Worm (Caenorhabditis elegans) whole organism, L2 larva: ENCODE measurements around the gene rmd-1.

Experiments used
- C34F6.9 ChIP-seq: fragments of 150-350 bp; optimal IDR thresholded peaks from 2 replicates; lab custom pipeline; 2014; ENCODE audit warnings: missing biosample characterization, missing genetic modification characterization
- Y55F3AM.14 ChIP-seq: fragments of 200-800 bp; sonication (Bioruptor generic); optimal IDR thresholded peaks from 2 replicates; lab custom pipeline; 2018; ENCODE audit warnings: mild to moderate bottlenecking, missing genetic modification characterization, missing compliant biosample characterization
- ZK546.5 ChIP-seq: sonication (generic microtip); optimal IDR thresholded peaks from 2 replicates; lab custom pipeline; 2017; ENCODE audit warnings: missing biosample characterization, missing genetic modification characterization
- alr-1 ChIP-seq: fragments of 150-350 bp; optimal IDR thresholded peaks from 2 replicates; lab custom pipeline; 2014; ENCODE audit warnings: missing biosample characterization, missing genetic modification characterization
- aly-2 ChIP-seq: fragments of 150-350 bp; optimal IDR thresholded peaks from 2 replicates; lab custom pipeline; 2014; ENCODE audit warnings: missing biosample characterization, missing genetic modification characterization
- ama-1 ChIP-seq: fragments of 150-350 bp; optimal IDR thresholded peaks from 2 replicates; lab custom pipeline; 2018; ENCODE audit warnings: inconsistent platforms
- blmp-1 ChIP-seq: sonication (generic microtip); optimal IDR thresholded peaks from 2 replicates; lab custom pipeline; 2017; ENCODE audit warnings: missing genetic modification characterization, mild to moderate bottlenecking, missing compliant biosample characterization, antibody characterized with exemption, moderate library complexity; ENCODE audit not compliant: insufficient read depth
- ceh-16 ChIP-seq: fragments of 150-350 bp; optimal IDR thresholded peaks from 2 replicates; lab custom pipeline; 2014; ENCODE audit warnings: missing biosample characterization, missing genetic modification characterization
- crh-2 ChIP-seq: sonication (generic microtip); optimal IDR thresholded peaks from 2 replicates; lab custom pipeline; 2017; ENCODE audit warnings: missing biosample characterization, missing genetic modification characterization
- dmd-4 ChIP-seq: sonication (generic microtip); optimal IDR thresholded peaks from 2 replicates; lab custom pipeline; 2017; ENCODE audit warnings: missing biosample characterization, missing genetic modification characterization
- elt-3 ChIP-seq: sonication (generic microtip); optimal IDR thresholded peaks from 2 replicates; lab custom pipeline; 2017; ENCODE audit warnings: missing biosample characterization, missing genetic modification characterization
- fos-1 ChIP-seq: fragments of 150-350 bp; optimal IDR thresholded peaks from 2 replicates; lab custom pipeline; 2014; ENCODE audit warnings: missing biosample characterization, missing genetic modification characterization
- gmeb-1 ChIP-seq: fragments of 150-350 bp; optimal IDR thresholded peaks from 2 replicates; lab custom pipeline; 2014; ENCODE audit warnings: missing biosample characterization, missing genetic modification characterization
- lin-11 ChIP-seq: fragments of 150-350 bp; sonication (generic microtip); optimal IDR thresholded peaks from 2 replicates; lab custom pipeline; 2014; ENCODE audit warnings: missing biosample characterization, missing genetic modification characterization, inconsistent platforms, mixed read lengths
- lin-13 ChIP-seq: fragments of 150-350 bp; optimal IDR thresholded peaks from 2 replicates; lab custom pipeline; 2014; ENCODE audit warnings: missing biosample characterization, missing genetic modification reagents, missing genetic modification characterization
- lsy-2 ChIP-seq, 2 experiments: fragments of 150-350 bp in 1 of 2; sonication (generic microtip) in 1 of 2; optimal IDR thresholded peaks; 2 replicates each; lab custom pipeline; 2014 to 2017; ENCODE audit warnings: missing biosample characterization in 2 of 2, missing genetic modification characterization in 2 of 2
- mab-5 ChIP-seq: fragments of 150-350 bp; optimal IDR thresholded peaks from 2 replicates; lab custom pipeline; 2014; ENCODE audit warnings: missing biosample characterization, missing genetic modification characterization
- mbf-1 ChIP-seq: sonication (generic microtip); optimal IDR thresholded peaks from 2 replicates; lab custom pipeline; 2017; ENCODE audit warnings: missing biosample characterization, missing genetic modification characterization
- mdl-1 ChIP-seq, 2 experiments: fragments of 150-350 bp in 1 of 2; sonication (generic microtip) in 1 of 2; optimal IDR thresholded peaks; 2 replicates each; lab custom pipeline; 2017; ENCODE audit warnings: missing biosample characterization in 2 of 2, missing genetic modification characterization in 2 of 2
- nhr-10 ChIP-seq: sonication (generic microtip); optimal IDR thresholded peaks from 2 replicates; lab custom pipeline; 2017; ENCODE audit warnings: missing biosample characterization, missing genetic modification characterization
- nhr-11 ChIP-seq: fragments of 150-350 bp; optimal IDR thresholded peaks from 2 replicates; lab custom pipeline; 2014; ENCODE audit warnings: missing biosample characterization, missing genetic modification characterization
- nhr-12 ChIP-seq: fragments of 150-350 bp; optimal IDR thresholded peaks from 2 replicates; lab custom pipeline; 2014; ENCODE audit warnings: missing biosample characterization, missing genetic modification characterization
- nhr-129 ChIP-seq: fragments of 150-350 bp; optimal IDR thresholded peaks from 2 replicates; lab custom pipeline; 2014; ENCODE audit warnings: missing biosample characterization, missing genetic modification characterization
- nhr-21 ChIP-seq: fragments of 150-350 bp; optimal IDR thresholded peaks from 2 replicates; lab custom pipeline; 2014; ENCODE audit warnings: missing biosample characterization, missing genetic modification characterization
- nhr-23 ChIP-seq: fragments of 150-350 bp; optimal IDR thresholded peaks from 2 replicates; lab custom pipeline; 2014; ENCODE audit warnings: missing biosample characterization, missing genetic modification reagents, missing genetic modification characterization
- nhr-237 ChIP-seq: fragments of 150-350 bp; optimal IDR thresholded peaks from 2 replicates; lab custom pipeline; 2014; ENCODE audit warnings: missing biosample characterization, missing genetic modification characterization
- nhr-25 ChIP-seq: fragments of 150-350 bp; sonication (generic microtip); optimal IDR thresholded peaks from 3 replicates; lab custom pipeline; 2014; ENCODE audit warnings: missing biosample characterization, missing genetic modification characterization
- nhr-6 ChIP-seq: fragments of 150-350 bp; optimal IDR thresholded peaks from 2 replicates; lab custom pipeline; 2014; ENCODE audit warnings: missing biosample characterization, missing genetic modification characterization
- nhr-77 ChIP-seq: fragments of 150-350 bp; optimal IDR thresholded peaks from 2 replicates; lab custom pipeline; 2014; ENCODE audit warnings: missing biosample characterization, missing genetic modification characterization
- peb-1 ChIP-seq: fragments of 150-350 bp; optimal IDR thresholded peaks from 2 replicates; lab custom pipeline; 2014; ENCODE audit warnings: missing biosample characterization, missing genetic modification characterization
- sem-4 ChIP-seq: fragments of 150-350 bp; optimal IDR thresholded peaks from 2 replicates; lab custom pipeline; 2014; ENCODE audit warnings: missing biosample characterization, missing genetic modification reagents, missing genetic modification characterization
- skn-1 ChIP-seq: sonication (generic microtip); optimal IDR thresholded peaks from 2 replicates; lab custom pipeline; 2017; ENCODE audit warnings: missing biosample characterization, missing genetic modification characterization
- sma-3 ChIP-seq: sonication (generic microtip); optimal IDR thresholded peaks from 2 replicates; lab custom pipeline; 2016; ENCODE audit warnings: missing genetic modification reagents, missing genetic modification characterization, missing compliant biosample characterization
- sma-9 ChIP-seq, 2 experiments: fragments of 150-350 bp in 1 of 2; sonication (generic microtip) in 1 of 2; optimal IDR thresholded peaks; 2 replicates each; lab custom pipeline; 2014 to 2016; ENCODE audit warnings: missing genetic modification characterization in 2 of 2, mild to moderate bottlenecking in 1 of 2, missing biosample characterization in 1 of 2, missing compliant biosample characterization in 1 of 2, missing genetic modification reagents in 1 of 2, moderate library complexity in 1 of 2
- unc-55 ChIP-seq: fragments of 150-350 bp; sonication (generic microtip); optimal IDR thresholded peaks from 3 replicates; lab custom pipeline; 2014; ENCODE audit warnings: missing biosample characterization, missing genetic modification reagents, missing genetic modification characterization
- ztf-4 ChIP-seq: fragments of 150-350 bp; optimal IDR thresholded peaks from 2 replicates; lab custom pipeline; 2014; ENCODE audit warnings: missing biosample characterization, missing genetic modification characterization

rmd-1 gene

DNA sequence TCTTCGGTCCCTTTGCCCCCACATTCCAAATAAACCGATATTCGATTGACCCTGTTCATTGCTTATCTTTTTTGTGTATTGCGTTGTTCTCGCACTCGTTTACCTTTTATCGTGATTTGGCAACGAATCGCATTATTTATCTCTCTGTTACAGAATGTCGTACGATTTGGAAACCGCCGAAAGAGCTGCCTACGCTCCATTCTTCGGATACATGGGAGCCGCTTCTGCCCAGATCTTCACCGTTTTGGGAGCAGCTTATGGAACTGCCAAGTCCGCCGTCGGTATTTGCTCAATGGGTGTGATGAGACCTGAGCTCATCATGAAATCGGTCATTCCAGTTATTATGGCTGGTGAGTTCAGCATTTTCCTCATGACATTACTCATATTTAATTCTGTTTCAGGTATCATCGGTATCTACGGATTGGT is 23.1 kb downstream of the rmd-1 start, which contains the start of gene vha-2:
TSS of gene vha-2 (plus strand) at position 154 of the 426 bp plus-strand sequence.
- TF ChIP-seq nhr-129 (tag; lab: Kevin White, UChicago) = peak; percentile 1
- no peak for TF ChIP-seq ceh-16 (tag; lab: Kevin White, UChicago)
- peak; percentile 22 for TF ChIP-seq lin-11
- no peak for TF ChIP-seq ztf-4 (tag; lab: Kevin White, UChicago)
- TF ChIP-seq fos-1 (tag; lab: Kevin White, UChicago) = peak; percentile 29
- TF ChIP-seq nhr-77 = no peak
- TF ChIP-seq nhr-12 = no peak
- TF ChIP-seq alr-1 (tag; lab: Kevin White, UChicago) = no peak
- TF ChIP-seq sma-3 (GFP tag; lab: Kevin White, UChicago) = peak; percentile 15
- TF ChIP-seq dmd-4 = no peak
- TF ChIP-seq nhr-25 (tag; lab: Kevin White, UChicago) = no peak
- no peak for TF ChIP-seq aly-2 (tag; lab: Kevin White, UChicago)

DNA sequence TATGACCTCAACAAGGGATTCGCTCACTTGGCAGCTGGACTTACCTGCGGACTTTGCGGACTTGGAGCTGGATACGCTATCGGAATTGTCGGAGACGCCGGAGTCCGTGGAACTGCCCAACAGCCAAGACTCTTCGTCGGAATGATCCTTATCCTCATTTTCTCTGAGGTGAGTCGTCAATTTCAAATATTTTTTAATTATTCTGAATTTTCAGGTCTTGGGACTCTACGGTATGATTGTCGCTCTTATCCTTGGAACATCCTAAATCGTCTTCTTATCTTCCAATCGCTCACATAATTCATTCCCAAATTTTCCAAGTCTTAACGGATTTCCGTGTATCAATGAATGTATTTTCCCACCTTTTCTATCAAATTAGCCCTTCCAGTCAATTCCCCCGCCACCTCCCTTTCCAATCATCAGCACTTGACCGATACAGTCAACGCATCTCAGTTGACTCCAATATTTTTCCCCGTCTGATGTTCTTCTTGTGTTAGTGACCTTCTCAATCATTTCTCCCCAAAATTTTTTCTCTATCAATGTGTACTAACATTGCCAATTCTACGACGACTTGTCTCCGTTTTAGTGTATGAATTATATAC is 23.7 kb downstream of the rmd-1 start, which contains the start of gene R10E11.6:
TSS of gene R10E11.6 (plus strand) at position 524 of the 599 bp plus-strand sequence.
- TF ChIP-seq fos-1 (tag; lab: Kevin White, UChicago) (no peak), nhr-23 (tag; lab: Kevin White, UChicago) (no peak), nhr-11 (no peak), blmp-1 (tag; lab: Kevin White, UChicago) (no peak), crh-2 (tag; lab: Kevin White, UChicago) (no peak), nhr-10 (tag; lab: Kevin White, UChicago) (no peak), mdl-1 (tag; optimal IDR thresholded peaks at IDR 0.05; lab: Kevin White, UChicago) (no peak), alr-1 (tag; lab: Kevin White, UChicago) (no peak)

DNA sequence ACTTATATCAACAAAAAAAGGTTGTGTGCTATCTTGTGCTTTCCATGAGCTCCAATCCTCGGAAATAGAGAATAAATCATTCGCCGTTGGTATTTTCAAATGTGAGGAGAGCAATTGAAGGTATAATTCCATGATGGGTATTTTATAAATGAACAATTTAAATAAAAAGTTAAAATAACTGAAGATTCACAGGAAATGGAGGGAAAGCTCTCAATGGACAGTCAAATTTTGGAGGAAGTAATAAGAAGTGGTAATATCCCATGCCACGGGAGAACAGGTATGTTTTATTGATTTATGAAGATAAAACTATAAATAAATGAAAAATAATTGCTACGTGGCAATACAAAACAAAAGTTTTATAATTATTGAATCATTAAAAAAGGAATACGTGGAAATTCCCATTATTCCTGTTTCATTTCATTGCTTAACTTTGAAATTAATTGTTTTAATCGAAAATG is 24.3 kb downstream of the rmd-1 start:
- TF ChIP-seq lsy-2 (tag; optimal IDR thresholded peaks at IDR 0.05; lab: Kevin White, UChicago) (peak in 1 of 2 experiments; percentile 45), sma-3 (GFP tag; lab: Kevin White, UChicago) (peak; percentile 25), Y55F3AM.14 (no peak), C34F6.9 (tag; lab: Kevin White, UChicago) (no peak), fos-1 (tag; lab: Kevin White, UChicago) (no peak), nhr-25 (tag; lab: Kevin White, UChicago) (peak; percentile 44), unc-55 (GFP tag; lab: Kevin White, UChicago) (no peak), lin-11 (no peak), sma-9 (GFP tag; optimal IDR thresholded peaks at IDR 0.05; lab: Kevin White, UChicago) (peak; percentile 27), sma-9 (tag; optimal IDR thresholded peaks at IDR 0.05; lab: Kevin White, UChicago) (no peak), nhr-21 (tag; lab: Kevin White, UChicago) (peak; percentile 47), skn-1 (tag; lab: Kevin White, UChicago) (no peak), mbf-1 (tag; lab: Kevin White, UChicago) (no peak), elt-3 (tag; lab: Kevin White, UChicago) (no peak), peb-1 (tag; lab: Kevin White, UChicago) (no peak), nhr-23 (tag; lab: Kevin White, UChicago) (no peak), mab-5 (tag; lab: Kevin White, UChicago) (no peak), nhr-77 (no peak), nhr-237 (no peak), nhr-6 (tag; lab: Kevin White, UChicago) (no peak), crh-2 (tag; lab: Kevin White, UChicago) (peak; percentile 45), ZK546.5 (tag; lab: Kevin White, UChicago) (no peak), dmd-4 (no peak), lin-13 (GFP tag; lab: Kevin White, UChicago) (peak; percentile 57), gmeb-1 (tag; lab: Kevin White, UChicago) (peak; percentile 44)

DNA sequence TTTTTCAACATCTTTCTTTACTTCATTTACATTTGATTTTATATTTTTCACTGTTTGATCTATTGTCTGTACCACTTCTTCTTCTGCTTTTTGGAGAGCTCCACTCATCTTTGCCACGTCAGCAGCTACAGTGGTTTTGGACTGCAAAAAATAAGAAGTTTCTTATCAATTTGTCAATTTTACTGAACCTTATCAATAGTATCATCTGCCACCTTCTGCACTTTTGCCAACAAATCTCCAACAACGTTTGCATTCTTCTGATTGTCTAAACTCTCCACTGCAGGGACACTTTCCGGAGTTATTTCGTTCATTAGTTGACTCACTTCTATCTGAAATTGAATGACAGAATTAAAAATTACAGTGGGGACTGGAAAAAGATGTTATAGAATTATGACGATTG is 27.9 kb downstream of the rmd-1 start:
- TF ChIP-seq crh-2 (tag; lab: Kevin White, UChicago) (peak; percentile 84), C34F6.9 (tag; lab: Kevin White, UChicago) (no peak), blmp-1 (tag; lab: Kevin White, UChicago) (no peak), nhr-21 (tag; lab: Kevin White, UChicago) (no peak), fos-1 (tag; lab: Kevin White, UChicago) (peak; percentile 95), ama-1 (lab: Kevin White, UChicago) (no peak), sem-4 (no peak)
- TF ChIP-seq, all 48 proteins: peak for 2
